Worm (Caenorhabditis elegans): ENCODE results near the gene cki-2.

DNA sequence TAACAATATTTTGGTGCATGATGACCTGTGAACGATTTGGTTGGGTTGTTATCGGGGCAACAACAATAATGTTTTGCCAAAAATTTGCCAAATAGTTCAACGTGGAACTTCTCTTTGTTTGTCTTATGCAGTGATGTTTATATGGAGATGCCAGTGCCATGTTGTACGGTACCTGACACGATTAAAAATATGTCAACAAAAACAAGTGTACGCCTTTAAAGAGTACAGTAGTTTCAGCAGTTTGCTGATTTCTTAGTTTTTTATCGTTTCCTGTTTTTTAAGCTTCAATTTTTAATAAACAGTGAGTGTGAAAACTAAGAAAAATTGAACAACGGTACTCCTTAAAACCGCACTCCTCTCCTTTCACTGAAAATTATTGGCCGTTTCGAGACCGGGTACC lies 38.0 kb upstream of the cki-2 start:
- TF ChIP-seq blmp-1 (tag; optimal IDR thresholded peaks at IDR 0.05; ENCODE audit: insufficient read depth): no peak
- TF ChIP-seq sma-9 (GFP tag; optimal IDR thresholded peaks at IDR 0.05): no peak
- no peak for TF ChIP-seq sma-9 (tag; optimal IDR thresholded peaks at IDR 0.05)
